Worm (Caenorhabditis elegans): ENCODE results near the gene C54F6.18.

C54F6.18 gene

ce11 chrV:7485000-7485399 is 40.8 kb upstream of the C54F6.18 start, which contains the start of gene srbc-8:
Gene srbc-8, minus strand, starts transcription at chrV:7485100.
- TF ChIP-seq K09A11.1 (tag; optimal IDR thresholded peaks at IDR 0.05; ENCODE audit: insufficient read depth) (no peak), fkh-10 (GFP tag; optimal IDR thresholded peaks at IDR 0.05) (no peak), dmd-4 (tag; optimal IDR thresholded peaks at IDR 0.05; ENCODE audit: borderline replicate concordance) (no peak), eyg-1 (tag; optimal IDR thresholded peaks at IDR 0.05) (no peak), npax-4 (tag; optimal IDR thresholded peaks at IDR 0.05) (no peak), ceh-31 (tag; optimal IDR thresholded peaks at IDR 0.05) (no peak), syd-9 (tag; optimal IDR thresholded peaks at IDR 0.05) (no peak), pqm-1 (tag; optimal IDR thresholded peaks at IDR 0.05) (no peak), nhr-232 (tag; optimal IDR thresholded peaks at IDR 0.05) (no peak), unc-86 (tag; optimal IDR thresholded peaks at IDR 0.05) (no peak), fkh-6 (tag; optimal IDR thresholded peaks at IDR 0.05) (no peak), ceh-18 (tag; optimal IDR thresholded peaks at IDR 0.05) (no peak), ceh-19 (GFP tag; optimal IDR thresholded peaks at IDR 0.05) (no peak), ahr-1 (tag; optimal IDR thresholded peaks at IDR 0.05) (no peak)

- TF ChIP-seq ceh-34 (tag; optimal IDR thresholded peaks at IDR 0.05) (no peak), sdc-2 (tag; optimal IDR thresholded peaks at IDR 0.05) (no peak), F13H6.1 (tag; optimal IDR thresholded peaks at IDR 0.05) (no peak), K02D7.2 (tag; optimal IDR thresholded peaks at IDR 0.05) (no peak), pag-3 (tag; optimal IDR thresholded peaks at IDR 0.05; ENCODE audit: borderline replicate concordance) (no peak), ceh-45 (GFP tag; IDR thresholded peaks at IDR 0.05) (no peak), tbx-2 (tag; optimal IDR thresholded peaks at IDR 0.05) (no peak), ceh-14 (tag; optimal IDR thresholded peaks at IDR 0.05) (no peak), ceh-18 (tag; optimal IDR thresholded peaks at IDR 0.05) (no peak), ref-2 (tag; optimal IDR thresholded peaks at IDR 0.05) (no peak)
Measured at ce11 chrV:7487518-7487917, 38.3 kb upstream of the C54F6.18 start, which contains the start of gene srbc-7. Gene srbc-7, minus strand, starts transcription at chrV:7487618.

ce11 chrV:7490340-7490739 is 35.5 kb upstream of the C54F6.18 start, which contains the start of gene srbc-9:
Gene srbc-9, minus strand, starts transcription at chrV:7490440.
- TF ChIP-seq F13H6.1 (tag; optimal IDR thresholded peaks at IDR 0.05) (no peak), ref-2 (tag; optimal IDR thresholded peaks at IDR 0.05) (no peak), unc-55 (GFP tag; optimal IDR thresholded peaks at IDR 0.05) (no peak), ceh-24 (tag; optimal IDR thresholded peaks at IDR 0.05) (no peak), fkh-10 (GFP tag; optimal IDR thresholded peaks at IDR 0.05) (no peak), ceh-48 (tag; optimal IDR thresholded peaks at IDR 0.05) (no peak), pat-9 (tag; optimal IDR thresholded peaks at IDR 0.05) (no peak), sdc-2 (tag; optimal IDR thresholded peaks at IDR 0.05) (no peak), hlh-15 (tag; optimal IDR thresholded peaks at IDR 0.05) (no peak), rnt-1 (tag; optimal IDR thresholded peaks at IDR 0.05) (no peak), ceh-45 (GFP tag; IDR thresholded peaks at IDR 0.05) (no peak), mec-3 (tag; optimal IDR thresholded peaks at IDR 0.05; ENCODE audit: borderline replicate concordance) (no peak), tbx-2 (tag; optimal IDR thresholded peaks at IDR 0.05) (no peak), ceh-2 (tag; optimal IDR thresholded peaks at IDR 0.05) (no peak), ceh-30 (tag; optimal IDR thresholded peaks at IDR 0.05) (no peak)

ce11 chrV:7492924-7493323 is 32.9 kb upstream of the C54F6.18 start, which contains the start of gene srbc-10:
Gene srbc-10, minus strand, starts transcription at chrV:7493024.
- no peak for TF ChIP-seq K02D7.2 (tag; optimal IDR thresholded peaks at IDR 0.05)
- TF ChIP-seq lim-6 (tag; optimal IDR thresholded peaks at IDR 0.05), result no peak
- TF ChIP-seq ceh-22 (tag; optimal IDR thresholded peaks at IDR 0.05), result no peak
- TF ChIP-seq ama-1 (optimal IDR thresholded peaks at IDR 0.05), result no peak
- TF ChIP-seq unc-3 (GFP tag; conservative IDR thresholded peaks at IDR 0.05), result no peak
- TF ChIP-seq unc-3 (tag; optimal IDR thresholded peaks at IDR 0.05), result no peak
- TF ChIP-seq hlh-15 (tag; optimal IDR thresholded peaks at IDR 0.05), result no peak
- TF ChIP-seq ceh-9 (tag; optimal IDR thresholded peaks at IDR 0.05), result no peak
- no peak for TF ChIP-seq ztf-16 (tag; optimal IDR thresholded peaks at IDR 0.05)
- no peak for TF ChIP-seq dve-1 (tag; optimal IDR thresholded peaks at IDR 0.05)
- TF ChIP-seq fkh-6 (tag; optimal IDR thresholded peaks at IDR 0.05), result no peak
- TF ChIP-seq ceh-31 (tag; optimal IDR thresholded peaks at IDR 0.05), result no peak
- TF ChIP-seq pha-2 (tag; optimal IDR thresholded peaks at IDR 0.05), result no peak
- no peak for TF ChIP-seq fkh-10 (GFP tag; optimal IDR thresholded peaks at IDR 0.05)
- no peak for TF ChIP-seq ceh-6 (GFP tag; optimal IDR thresholded peaks at IDR 0.05)

All from whole organism, late embryonic.